Worm (Caenorhabditis elegans): ENCODE measurements around the gene aco-2.
A peak's percentile ranks its signal among the peaks of the same experiment; 100 is the strongest.

aco-2 gene

ce11 chrIII:7981938-7982337 is 8.4 kb downstream of the aco-2 start:
- TF ChIP-seq B0261.1 (tag; optimal IDR thresholded peaks at IDR 0.05) (no peak), fkh-3 (tag; optimal IDR thresholded peaks at IDR 0.05) (no peak), B0336.3 (GFP tag; IDR thresholded peaks at IDR 0.05) (no peak), zfh-2 (GFP tag; conservative IDR thresholded peaks at IDR 0.05) (peak; percentile 65), dpff-1 (tag; optimal IDR thresholded peaks at IDR 0.05) (no peak), dpl-1 (GFP tag; optimal IDR thresholded peaks at IDR 0.05) (no peak), cebp-1 (GFP tag; IDR thresholded peaks at IDR 0.05) (no peak), cebp-1 (tag; optimal IDR thresholded peaks at IDR 0.05) (no peak), nhr-120 (GFP tag; IDR thresholded peaks at IDR 0.05) (no peak), K11D2.4 (GFP tag; IDR thresholded peaks at IDR 0.05) (no peak), him-1 (tag; optimal IDR thresholded peaks at IDR 0.05) (no peak), ztf-26 (tag; optimal IDR thresholded peaks at IDR 0.05) (no peak), ztf-6 (GFP tag; IDR thresholded peaks at IDR 0.05) (0 out of 2 replicates have a peak, but pooled peaks have one; percentile 16), akir-1 (GFP tag; optimal IDR thresholded peaks at IDR 0.05) (no peak), athp-1 (tag; optimal IDR thresholded peaks at IDR 0.05) (no peak), C06A6.2 (GFP tag; conservative IDR thresholded peaks at IDR 0.05) (no peak), K12H6.12 (tag; optimal IDR thresholded peaks at IDR 0.05) (no peak), Y53G8AR.9 (GFP tag; conservative IDR thresholded peaks at IDR 0.05) (no peak), hsf-1 (GFP tag; IDR thresholded peaks at IDR 0.05) (no peak), egrh-3 (GFP tag; IDR thresholded peaks at IDR 0.05) (peak; percentile 8; the same call in 1 of the 2 replicates), ceh-91 (GFP tag; IDR thresholded peaks at IDR 0.05) (no peak), lin-40 (tag; optimal IDR thresholded peaks at IDR 0.05) (no peak), lin-35 (GFP tag; optimal IDR thresholded peaks at IDR 0.05) (no peak)

- peak; percentile 28 for TF ChIP-seq snpc-3.4 (tag; optimal IDR thresholded peaks at IDR 0.05)
- TF ChIP-seq egl-44 (GFP tag; IDR thresholded peaks at IDR 0.05), result no peak
- peak; percentile 73 for TF ChIP-seq F33H1.4 (GFP tag; IDR thresholded peaks at IDR 0.05)
- TF ChIP-seq D2030.7 (GFP tag; IDR thresholded peaks at IDR 0.05), result no peak
- TF ChIP-seq ets-4 (GFP tag; optimal IDR thresholded peaks at IDR 0.05), result no peak
- TF ChIP-seq xnd-1 (tag; optimal IDR thresholded peaks at IDR 0.05), result peak; percentile 27
- peak; percentile 19; the same call in 1 of the 2 replicates for TF ChIP-seq B0019.2 (GFP tag; conservative IDR thresholded peaks at IDR 0.05)
- no peak for TF ChIP-seq Y67H2A.10 (GFP tag; conservative IDR thresholded peaks at IDR 0.05)
- no peak for TF ChIP-seq K12H6.12 (tag; optimal IDR thresholded peaks at IDR 0.05)
- TF ChIP-seq hrde-1 (tag; optimal IDR thresholded peaks at IDR 0.05; ENCODE audit: borderline replicate concordance), result no peak
- no peak for TF ChIP-seq let-607 (tag; optimal IDR thresholded peaks at IDR 0.05)
- no peak for TF ChIP-seq T26A5.8 (tag; optimal IDR thresholded peaks at IDR 0.05)
- TF ChIP-seq madf-6 (GFP tag; IDR thresholded peaks at IDR 0.05), result peak; percentile 65; the same call in 1 of the 2 replicates
- no peak for TF ChIP-seq dox-1 (GFP tag; IDR thresholded peaks at IDR 0.05)
- TF ChIP-seq mxl-1 (tag; optimal IDR thresholded peaks at IDR 0.05), result no peak
- no peak for TF ChIP-seq nhr-27 (tag; optimal IDR thresholded peaks at IDR 0.05)
- TF ChIP-seq lsl-1 (GFP tag; optimal IDR thresholded peaks at IDR 0.05), result peak; percentile 81
- no peak for TF ChIP-seq rcor-1 (GFP tag; IDR thresholded peaks at IDR 0.05)
- no peak for TF ChIP-seq rec-8 (tag; optimal IDR thresholded peaks at IDR 0.05)
These were observed 13.2 kb downstream of the aco-2 start, which contains the start of gene hrpk-2 for ce11 chrIII:7986585-7987171. Gene hrpk-2, plus strand, starts transcription at chrIII:7987121.

All from whole organism, young adult.